Fruit fly (Drosophila melanogaster): Measurements from ENCODE around the gene Caf1-180.
A peak's percentile ranks its signal among the peaks of the same experiment; 100 is the strongest.

Caf1-180 gene

DNA sequence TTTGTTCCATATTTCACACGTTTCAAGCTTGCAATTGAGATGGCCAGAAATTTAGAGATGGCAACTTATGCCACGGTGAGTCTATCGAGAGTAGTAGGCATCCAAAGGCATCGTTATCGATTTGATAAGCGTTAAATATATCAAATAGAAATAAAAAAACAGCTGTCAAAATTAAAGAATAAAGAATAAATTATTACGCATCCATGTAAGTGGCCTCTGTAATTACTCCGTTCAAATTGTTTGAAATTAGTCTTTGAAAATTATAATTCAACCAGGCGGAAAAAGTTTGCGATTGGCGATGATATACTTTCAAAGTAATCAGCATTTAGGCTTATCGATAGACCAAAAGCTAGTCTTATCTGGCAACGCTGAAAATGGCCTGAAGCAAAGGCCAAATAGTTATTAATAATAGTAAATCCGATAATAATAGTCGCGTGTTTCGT lies 14.4 kb downstream of the Caf1-180 start, which contains the start of the genes CG12659 and Crag:
CG12659 (minus strand) TSS at position 45 of the 443 bp plus-strand sequence.
Crag (plus strand) TSS at position 347 of the 443 bp plus-strand sequence.
- TF ChIP-seq sim (GFP tag; IDR thresholded peaks at IDR 0.05) (no peak), fd96Cb (tag; optimal IDR thresholded peaks at IDR 0.05) (no peak), row (GFP tag; IDR thresholded peaks at IDR 0.05) (peak; percentile 59), inv (GFP tag; IDR thresholded peaks at IDR 0.05; ENCODE audit: partially characterized antibody) (peak; percentile 39; the same call in 1 of the 2 replicates), B-H1 (GFP tag; IDR thresholded peaks at IDR 0.05) (no peak), tna (GFP tag; IDR thresholded peaks at IDR 0.05; ENCODE audit: partially characterized antibody) (peak; percentile 52; the same call in 1 of the 2 replicates), lmd (GFP tag; IDR thresholded peaks at IDR 0.05) (no peak), CG14710 (tag; optimal IDR thresholded peaks at IDR 0.05) (peak; percentile 36), CG9932 (GFP tag; IDR thresholded peaks at IDR 0.05) (peak; percentile 47), org-1 (GFP tag; optimal IDR thresholded peaks at IDR 0.05) (no peak), CG17385 (GFP tag; optimal IDR thresholded peaks at IDR 0.05) (no peak), wek (GFP tag; optimal IDR thresholded peaks at IDR 0.05) (no peak), CG3995 (GFP tag; optimal IDR thresholded peaks at IDR 0.05) (no peak), Chrac-16 (GFP tag; optimal IDR thresholded peaks at IDR 0.05) (no peak), gfzf (GFP tag; optimal IDR thresholded peaks at IDR 0.05) (no peak), schlank (tag; optimal IDR thresholded peaks at IDR 0.05) (no peak), Doc3 (GFP tag; IDR thresholded peaks at IDR 0.05; ENCODE audit: partially characterized antibody) (peak; percentile 50; the same call in 1 of the 3 replicates), Neu2 (GFP tag; optimal IDR thresholded peaks at IDR 0.05; ENCODE audit: borderline replicate concordance) (no peak), insv (GFP tag; optimal IDR thresholded peaks at IDR 0.05) (no peak), nerfin-2 (GFP tag; IDR thresholded peaks at IDR 0.05; ENCODE audit: partially characterized antibody) (peak; percentile 70), Ada2b (GFP tag; IDR thresholded peaks at IDR 0.05) (no peak), CG10543 (GFP tag; optimal IDR thresholded peaks at IDR 0.05) (no peak), Dll (GFP tag; IDR thresholded peaks at IDR 0.05; ENCODE audit: partially characterized antibody) (peak; percentile 79), CG17912 (GFP tag; optimal IDR thresholded peaks at IDR 0.05) (no peak), CG11247 (GFP tag; IDR thresholded peaks at IDR 0.05) (no peak), CG16813 (GFP tag; IDR thresholded peaks at IDR 0.05; ENCODE audit: partially characterized antibody) (peak; percentile 74), CG4404 (GFP tag; IDR thresholded peaks at IDR 0.05) (no peak), CG42726 (GFP tag; IDR thresholded peaks at IDR 0.05; ENCODE audit: partially characterized antibody) (no peak), wdn (GFP tag; IDR thresholded peaks at IDR 0.05) (no peak), GATAe (GFP tag; conservative IDR thresholded peaks at IDR 0.05) (no peak), zen (tag; optimal IDR thresholded peaks at IDR 0.05) (no peak), eve (GFP tag; optimal IDR thresholded peaks at IDR 0.05) (no peak), MBD-R2 (GFP tag; IDR thresholded peaks at IDR 0.05) (no peak), CG14965 (GFP tag; optimal IDR thresholded peaks at IDR 0.05; ENCODE audit: borderline replicate concordance) (no peak), TFAM (GFP tag; optimal IDR thresholded peaks at IDR 0.05) (no peak), CoRest (tag; optimal IDR thresholded peaks at IDR 0.05) (peak; percentile 36), caup (GFP tag; optimal IDR thresholded peaks at IDR 0.05; ENCODE audit: severe bottlenecking) (no peak), CG2116 (GFP tag; optimal IDR thresholded peaks at IDR 0.05) (peak; percentile 83), CG6683 (GFP tag; optimal IDR thresholded peaks at IDR 0.05) (no peak), fd3F (GFP tag; optimal IDR thresholded peaks at IDR 0.05) (no peak), CG9797 (GFP tag; optimal IDR thresholded peaks at IDR 0.05) (no peak), CG13123 (GFP tag; optimal IDR thresholded peaks at IDR 0.05) (no peak), Opbp (GFP tag; IDR thresholded peaks at IDR 0.05; ENCODE audit: partially characterized antibody) (peak; percentile 44; the same call in 1 of the 3 replicates), CG6854 (GFP tag; optimal IDR thresholded peaks at IDR 0.05) (no peak), nau (GFP tag; optimal IDR thresholded peaks at IDR 0.05) (no peak), CG31224 (GFP tag; IDR thresholded peaks at IDR 0.05) (no peak), NfI (GFP tag; optimal IDR thresholded peaks at IDR 0.05) (no peak), CG30431 (GFP tag; optimal IDR thresholded peaks at IDR 0.05) (no peak), kay (GFP tag; optimal IDR thresholded peaks at IDR 0.05) (no peak), phol (tag; optimal IDR thresholded peaks at IDR 0.05) (peak; percentile 41)
